Fruit fly (Drosophila melanogaster) whole organism, embryonic: ENCODE results near the gene CG7987.
A peak's percentile ranks its signal among the peaks of the same experiment; 100 is the strongest.

Source experiments
- CG1024 ChIP-seq: fragments of 200-800 bp; sonication (Bioruptor generic); IDR thresholded peaks from 2 replicates; pipeline ENCODE4 v1.3.6; 2022; ENCODE audit warnings: missing biosample characterization, missing genetic modification characterization
- CG10274 ChIP-seq: fragments of 200-800 bp; sonication (Bioruptor generic); optimal IDR thresholded peaks from 3 replicates; lab custom pipeline; 2017; ENCODE audit warnings: missing biosample characterization, mild to moderate bottlenecking, missing genetic modification characterization
- CG10321 ChIP-seq: fragments of 200-800 bp; sonication (Bioruptor generic); IDR thresholded peaks from 2 replicates; pipeline ENCODE4 v1.3.6; 2022; ENCODE audit warnings: missing biosample characterization, missing genetic modification characterization
- CG10543 ChIP-seq: fragments of 200-800 bp; sonication (Bioruptor generic); optimal IDR thresholded peaks from 3 replicates; lab custom pipeline; 2017; ENCODE audit warnings: missing biosample characterization, mild to moderate bottlenecking, missing genetic modification characterization, moderate library complexity
- CG13424 ChIP-seq: fragments of 200-800 bp; sonication (Bioruptor generic); optimal IDR thresholded peaks from 2 replicates; lab custom pipeline; 2019; ENCODE audit warnings: missing biosample characterization, mild to moderate bottlenecking, missing genetic modification characterization, moderate library complexity
- CG13894 ChIP-seq: fragments of 200-800 bp; sonication (Bioruptor generic); optimal IDR thresholded peaks from 3 replicates; lab custom pipeline; 2018; ENCODE audit warnings: missing biosample characterization, mild to moderate bottlenecking, missing genetic modification characterization, moderate library complexity
- CG17359 ChIP-seq: fragments of 200-800 bp; sonication (Bioruptor generic); optimal IDR thresholded peaks from 3 replicates; lab custom pipeline; 2018; ENCODE audit warnings: missing biosample characterization, mild to moderate bottlenecking, missing genetic modification characterization, moderate library complexity
- CG18599 ChIP-seq: fragments of 200-800 bp; sonication (Bioruptor generic); optimal IDR thresholded peaks from 3 replicates; lab custom pipeline; 2017; ENCODE audit warnings: missing biosample characterization, missing genetic modification characterization, mild to moderate bottlenecking, moderate library complexity, missing genetic modification reagents
- CG2202 ChIP-seq: fragments of 200-800 bp; sonication (Bioruptor generic); optimal IDR thresholded peaks from 2 replicates; lab custom pipeline; 2018; ENCODE audit warnings: missing biosample characterization, mild to moderate bottlenecking, missing genetic modification characterization
- CG2678 ChIP-seq: fragments of 200-800 bp; sonication (Bioruptor generic); optimal IDR thresholded peaks from 3 replicates; lab custom pipeline; 2019; ENCODE audit warnings: missing biosample characterization, mild to moderate bottlenecking, missing genetic modification characterization, moderate library complexity
- CG3995 ChIP-seq: fragments of 200-800 bp; sonication (Bioruptor generic); optimal IDR thresholded peaks from 3 replicates; lab custom pipeline; 2016; ENCODE audit warnings: missing biosample characterization, missing genetic modification characterization
- CG43689 ChIP-seq: fragments of 200-800 bp; sonication (Bioruptor generic); IDR thresholded peaks from 2 replicates; pipeline ENCODE4 v1.3.6; 2022; ENCODE audit warnings: missing biosample characterization, missing genetic modification characterization
- CG4424 ChIP-seq: fragments of 200-800 bp; sonication (Bioruptor generic); optimal IDR thresholded peaks from 3 replicates; lab custom pipeline; 2016; ENCODE audit warnings: missing biosample characterization, missing genetic modification characterization
- CG4820 ChIP-seq: fragments of 200-800 bp; sonication (Bioruptor generic); optimal IDR thresholded peaks from 3 replicates; lab custom pipeline; 2016; ENCODE audit warnings: missing biosample characterization, missing genetic modification characterization
- CG4854 ChIP-seq: fragments of 200-800 bp; sonication (Bioruptor generic); optimal IDR thresholded peaks from 2 replicates; lab custom pipeline; 2016; ENCODE audit warnings: missing biosample characterization, missing genetic modification characterization, inconsistent platforms
- CG5245 ChIP-seq: fragments of 200-800 bp; sonication (Bioruptor generic); optimal IDR thresholded peaks from 3 replicates; lab custom pipeline; 2016; ENCODE audit warnings: missing biosample characterization, missing genetic modification characterization
- CG6689 ChIP-seq: fragments of 200-800 bp; sonication (Bioruptor generic); IDR thresholded peaks from 2 replicates; pipeline ENCODE4 v1.3.6; 2022; ENCODE audit warnings: missing biosample characterization, missing genetic modification characterization
- CG7357 ChIP-seq: fragments of 200-800 bp; sonication (Bioruptor generic); IDR thresholded peaks from 3 replicates; pipeline ENCODE4 v1.3.6; 2022; ENCODE audit warnings: missing biosample characterization, missing genetic modification characterization
- CG7839 ChIP-seq: fragments of 200-800 bp; sonication (Bioruptor generic); optimal IDR thresholded peaks from 3 replicates; lab custom pipeline; 2018; ENCODE audit warnings: missing biosample characterization, mild to moderate bottlenecking, missing genetic modification characterization, moderate library complexity
- CTCF ChIP-seq: fragments of 200-800 bp; sonication (Bioruptor generic); optimal IDR thresholded peaks from 2 replicates; lab custom pipeline; 2017; ENCODE audit warnings: missing biosample characterization, mild to moderate bottlenecking, missing genetic modification characterization, moderate library complexity
- D19B ChIP-seq: fragments of 200-800 bp; sonication (Bioruptor generic); optimal IDR thresholded peaks from 2 replicates; lab custom pipeline; 2017; ENCODE audit warnings: missing biosample characterization, mild to moderate bottlenecking, missing genetic modification characterization
- E2f2 ChIP-seq: fragments of 200-800 bp; sonication (Bioruptor generic); IDR thresholded peaks from 2 replicates; pipeline ENCODE4 v1.3.6; 2022; ENCODE audit warnings: missing biosample characterization, missing genetic modification characterization
- Hr39 ChIP-seq: fragments of >200 bp; optimal IDR thresholded peaks from 2 replicates; lab custom pipeline; 2017
- Hr78 ChIP-seq, 2 experiments: fragments of 200-800 bp in 1 of 2; fragments of >200 bp in 1 of 2; sonication (Bioruptor generic) in 1 of 2; optimal IDR thresholded peaks; 2 replicates each; lab custom pipeline; 2017 to 2019; ENCODE audit warnings: missing biosample characterization in 2 of 2, missing genetic modification characterization in 2 of 2, mild to moderate bottlenecking in 1 of 2, moderate library complexity in 1 of 2
- Hsf ChIP-seq: fragments of 200-800 bp; sonication (Bioruptor generic); optimal IDR thresholded peaks from 3 replicates; lab custom pipeline; 2016; ENCODE audit warnings: missing biosample characterization, missing genetic modification characterization
- Lhr ChIP-seq: fragments of 200-800 bp; sonication (Bioruptor generic); optimal IDR thresholded peaks from 3 replicates; lab custom pipeline; 2017; ENCODE audit warnings: mild to moderate bottlenecking, missing biosample characterization, missing genetic modification reagents, missing genetic modification characterization
- Max ChIP-seq: fragments of 200-800 bp; sonication (Bioruptor generic); optimal IDR thresholded peaks from 2 replicates; lab custom pipeline; 2016; ENCODE audit warnings: missing biosample characterization, mild to moderate bottlenecking, missing genetic modification characterization
- Med ChIP-seq: fragments of 200-800 bp; sonication (Bioruptor generic); peaks from one replicate; lab custom pipeline; 2016; ENCODE audit warnings: missing biosample characterization, missing genetic modification characterization, mild to moderate bottlenecking, inconsistent platforms, moderate library complexity
- Neu2 ChIP-seq: fragments of 200-800 bp; sonication (Bioruptor generic); optimal IDR thresholded peaks from 3 replicates; lab custom pipeline; 2016; ENCODE audit warnings: missing biosample characterization, missing genetic modification characterization, borderline replicate concordance
- Stat92E ChIP-seq, 3 experiments: fragments of >200 bp in 2 of 3; fragments of 200-800 bp in 1 of 3; sonication (Bioruptor generic) in 1 of 3; optimal IDR thresholded peaks; 2 replicates each; lab custom pipeline; 2017 to 2019; ENCODE audit warnings: missing biosample characterization in 3 of 3, missing genetic modification characterization in 3 of 3, mild to moderate bottlenecking in 1 of 3, moderate library complexity in 1 of 3
- TFAM ChIP-seq: fragments of 200-800 bp; sonication (Bioruptor generic); optimal IDR thresholded peaks from 2 replicates; lab custom pipeline; 2017; ENCODE audit warnings: missing biosample characterization, missing genetic modification characterization, inconsistent platforms
- Tbp ChIP-seq: fragments of >200 bp; optimal IDR thresholded peaks from 2 replicates; lab custom pipeline; 2018; ENCODE audit warnings: missing biosample characterization, missing genetic modification characterization
- YL-1 ChIP-seq: fragments of 200-800 bp; sonication (Bioruptor generic); optimal IDR thresholded peaks from 3 replicates; lab custom pipeline; 2017; ENCODE audit warnings: missing biosample characterization, mild to moderate bottlenecking, missing genetic modification characterization
- cato ChIP-seq: fragments of 200-800 bp; sonication (Bioruptor generic); optimal IDR thresholded peaks from 2 replicates; lab custom pipeline; 2016; ENCODE audit warnings: missing biosample characterization, missing genetic modification characterization, borderline replicate concordance
- ci ChIP-seq: fragments of 200-800 bp; sonication (Bioruptor generic); IDR thresholded peaks from 3 replicates; pipeline ENCODE4 v1.3.6; 2022; ENCODE audit warnings: missing biosample characterization, missing genetic modification characterization
- ems ChIP-seq: fragments of 200-800 bp; sonication (Bioruptor generic); optimal IDR thresholded peaks from 3 replicates; lab custom pipeline; 2016; ENCODE audit warnings: missing biosample characterization, missing genetic modification characterization
- gt ChIP-seq: fragments of 200-800 bp; sonication (Bioruptor generic); IDR thresholded peaks from 2 replicates; pipeline ENCODE4 v1.3.6; 2022; ENCODE audit warnings: missing biosample characterization, missing genetic modification characterization
- h ChIP-seq: fragments of >200 bp; optimal IDR thresholded peaks from 2 replicates; lab custom pipeline; 2017
- ind ChIP-seq: fragments of 200-800 bp; sonication (Bioruptor generic); optimal IDR thresholded peaks from 3 replicates; lab custom pipeline; 2016; ENCODE audit warnings: missing biosample characterization, missing genetic modification characterization
- lilli ChIP-seq: fragments of 200-800 bp; sonication (Bioruptor generic); optimal IDR thresholded peaks from 3 replicates; lab custom pipeline; 2016; ENCODE audit warnings: missing biosample characterization, missing genetic modification characterization
- lov ChIP-seq, 2 experiments: fragments of 200-800 bp in 1 of 2; fragments of >200 bp in 1 of 2; sonication (Bioruptor generic) in 1 of 2; IDR thresholded peaks in 1 of 2; optimal IDR thresholded peaks in 1 of 2; 2 replicates in 1 of 2; 3 replicates in 1 of 2; pipeline versions ENCODE4 v1.3.6 to Lab custom; 2017 to 2022; ENCODE audit warnings: missing biosample characterization in 1 of 2, missing genetic modification characterization in 1 of 2
- oc ChIP-seq: fragments of 200-800 bp; sonication (Bioruptor generic); optimal IDR thresholded peaks from 2 replicates; lab custom pipeline; 2018; ENCODE audit warnings: missing biosample characterization, mild to moderate bottlenecking, missing genetic modification characterization, moderate library complexity
- pum ChIP-seq: fragments of 200-800 bp; sonication (Bioruptor generic); optimal IDR thresholded peaks from 2 replicates; lab custom pipeline; 2016; ENCODE audit warnings: missing biosample characterization, missing genetic modification characterization
- sob ChIP-seq: fragments of 200-800 bp; sonication (Bioruptor generic); IDR thresholded peaks from 2 replicates; pipeline ENCODE4 v1.3.6; 2022; ENCODE audit warnings: missing biosample characterization, missing genetic modification characterization
- ssp ChIP-seq: fragments of 200-800 bp; sonication (Bioruptor generic); IDR thresholded peaks from 2 replicates; pipeline ENCODE4 v1.3.6; 2022; ENCODE audit warnings: missing biosample characterization, missing genetic modification characterization
- tap ChIP-seq: fragments of 200-800 bp; optimal IDR thresholded peaks from 3 replicates; lab custom pipeline; 2019; ENCODE audit warnings: missing biosample characterization, mild to moderate bottlenecking, missing genetic modification characterization, moderate library complexity
- unpg ChIP-seq: fragments of 200-800 bp; sonication (Bioruptor generic); optimal IDR thresholded peaks from 3 replicates; lab custom pipeline; 2018; ENCODE audit warnings: missing biosample characterization, mild to moderate bottlenecking, missing genetic modification characterization, moderate library complexity
- vnd ChIP-seq: fragments of 200-800 bp; sonication (Bioruptor generic); IDR thresholded peaks from 3 replicates; pipeline ENCODE4 v1.3.6; 2022; ENCODE audit warnings: missing biosample characterization, missing genetic modification characterization; ENCODE audit not compliant: partially characterized antibody
- vvl ChIP-seq: fragments of 200-800 bp; sonication (Bioruptor generic); IDR thresholded peaks from 2 replicates; pipeline ENCODE4 v1.3.6; 2022; ENCODE audit warnings: missing biosample characterization, missing genetic modification characterization

Gene CG7987

DNA sequence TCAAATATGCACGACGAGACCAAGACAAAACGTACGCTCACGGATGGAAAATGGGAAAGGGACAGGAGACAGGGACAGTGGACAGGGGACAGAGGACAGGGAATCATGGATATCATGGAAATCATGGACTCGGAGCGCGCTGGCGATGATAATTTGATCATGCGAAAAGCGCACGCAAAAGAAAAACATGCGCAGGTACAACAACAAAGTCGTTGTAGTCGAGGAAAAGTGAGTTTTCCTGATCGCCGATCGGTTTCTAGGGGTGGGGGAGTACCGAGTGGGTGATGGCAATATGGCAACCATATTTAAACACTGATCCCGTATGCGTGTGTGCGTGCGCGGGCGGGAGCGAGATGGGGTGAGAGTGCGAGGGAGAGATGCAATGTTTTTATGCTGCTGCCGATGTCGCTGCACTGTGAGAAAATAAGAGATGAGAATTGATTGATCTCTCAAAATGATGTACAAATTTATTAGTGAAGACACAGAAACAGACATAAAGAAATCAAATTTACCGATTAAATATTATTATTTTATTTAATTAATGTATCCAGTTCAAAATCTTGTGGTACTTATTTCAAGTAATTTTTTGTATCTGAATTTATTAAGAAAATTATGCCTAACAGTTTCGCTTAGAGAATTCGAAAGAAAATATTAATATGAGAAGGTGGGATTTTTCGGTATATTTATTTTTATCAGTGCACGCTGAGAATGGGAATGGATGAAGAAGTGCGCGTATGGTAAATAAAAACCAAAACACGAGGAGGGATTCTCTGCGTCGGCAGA lies 15.3 kb upstream of the CG7987 start (continued):
- TF ChIP-seq Med (GFP tag; lab: Kevin White, UChicago) (peak; percentile 58), CG4854 (GFP tag; lab: Kevin White, UChicago) (no peak), cato (GFP tag; lab: Kevin White, UChicago) (peak; percentile 73), CG7357 (GFP tag; lab: Robert Waterston, UW) (peak; percentile 67; the same call in 1 of the 3 replicates), lilli (peak; percentile 29), CG13894 (no peak), CG2678 (tag; lab: Kevin White, UChicago) (peak; percentile 87), CG2202 (tag; lab: Kevin White, UChicago) (peak; percentile 91), Hr39 (peak; percentile 99), CG10321 (GFP tag; lab: Robert Waterston, UW) (no peak), Tbp (GFP tag; lab: Kevin White, UChicago) (no peak), CG43689 (GFP tag; lab: Robert Waterston, UW) (no peak), CG18599 (GFP tag; lab: Kevin White, UChicago) (peak; percentile 72), CG10274 (GFP tag; lab: Kevin White, UChicago) (peak; percentile 34), Max (GFP tag; lab: Kevin White, UChicago) (peak; percentile 73), vvl (peak; percentile 73), lov (optimal IDR thresholded peaks at IDR 0.05; lab: Kevin White, UChicago) (no peak), lov (GFP tag; IDR thresholded peaks at IDR 0.05; lab: Robert Waterston, UW) (peak; percentile 75; the same call in 2 of the 3 replicates), Stat92E (GFP tag; optimal IDR thresholded peaks at IDR 0.05; lab: Kevin White, UChicago) (peak in 1 of 3 experiments; percentile 92), vnd (GFP tag; lab: Robert Waterston, UW) (no peak), D19B (GFP tag; lab: Kevin White, UChicago) (no peak), ci (peak; percentile 62; the same call in 1 of the 3 replicates), ems (no peak), ssp (GFP tag; lab: Robert Waterston, UW) (peak; percentile 73), CG13424 (tag; lab: Kevin White, UChicago) (peak; percentile 90), Lhr (GFP tag; lab: Kevin White, UChicago) (peak; percentile 75), YL-1 (GFP tag; lab: Kevin White, UChicago) (peak; percentile 64), CG1024 (GFP tag; lab: Robert Waterston, UW) (peak; percentile 61; the same call in 1 of the 2 replicates), h (lab: Kevin White, UChicago) (no peak), CG5245 (GFP tag; lab: Kevin White, UChicago) (peak; percentile 79), pum (GFP tag; lab: Kevin White, UChicago) (peak; percentile 25), ind (GFP tag; lab: Kevin White, UChicago) (peak; percentile 59), CG7839 (tag; lab: Kevin White, UChicago) (peak; percentile 88), CG17359 (tag; lab: Kevin White, UChicago) (peak; percentile 79), TFAM (peak; percentile 59), E2f2 (no peak; the same call in 1 of the 2 replicates), unpg (peak; percentile 88), Neu2 (no peak), Hr78 (GFP tag; optimal IDR thresholded peaks at IDR 0.05; lab: Kevin White, UChicago) (peak in 1 of 2 experiments; percentile 85), CG6689 (GFP tag; lab: Robert Waterston, UW) (peak; percentile 85), CTCF (GFP tag; lab: Kevin White, UChicago) (peak; percentile 21), sob (GFP tag; lab: Robert Waterston, UW) (no peak), tap (tag; lab: Kevin White, UChicago) (peak; percentile 85), gt (peak; percentile 69), CG4820 (GFP tag; lab: Kevin White, UChicago) (peak; percentile 85), Hsf (GFP tag; lab: Kevin White, UChicago) (peak; percentile 57), CG3995 (GFP tag; lab: Kevin White, UChicago) (no peak), CG10543 (GFP tag; lab: Kevin White, UChicago) (peak; percentile 28), oc (tag; lab: Kevin White, UChicago) (peak; percentile 74), CG4424 (GFP tag; lab: Kevin White, UChicago) (peak; percentile 90)
